Worm (Caenorhabditis elegans): ENCODE data around the gene btb-18.

btb-18 gene

DNA sequence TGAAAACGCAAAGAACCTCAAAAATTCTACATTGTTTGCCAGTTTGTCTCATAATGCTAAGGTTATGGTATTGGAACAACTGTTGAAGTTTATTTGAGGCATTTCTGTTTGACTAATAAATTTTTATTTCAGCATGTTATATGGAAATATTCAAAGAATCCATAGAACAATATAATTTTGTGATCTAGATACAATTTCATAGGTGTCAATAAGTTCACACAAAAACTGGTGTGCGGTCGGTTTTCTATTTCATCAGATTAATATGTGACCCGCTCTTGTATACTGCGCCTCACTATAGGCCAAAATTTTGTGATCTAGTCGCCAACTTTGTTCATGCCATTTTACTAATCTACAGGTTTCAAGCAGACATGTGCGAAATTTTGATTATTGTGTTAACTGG, 1.4 kb downstream of the btb-18 start, which contains the start of gene btb-22:
btb-22 (plus strand) TSS at position 301 of the 400 bp plus-strand sequence.
- TF ChIP-seq unc-98 (GFP tag; IDR thresholded peaks at IDR 0.05) (no peak), efl-1 (optimal IDR thresholded peaks at IDR 0.05) (no peak), efl-1 (GFP tag; optimal IDR thresholded peaks at IDR 0.05 in 1 of 2) (peak in 1 of 2 experiments; percentile 66)

DNA sequence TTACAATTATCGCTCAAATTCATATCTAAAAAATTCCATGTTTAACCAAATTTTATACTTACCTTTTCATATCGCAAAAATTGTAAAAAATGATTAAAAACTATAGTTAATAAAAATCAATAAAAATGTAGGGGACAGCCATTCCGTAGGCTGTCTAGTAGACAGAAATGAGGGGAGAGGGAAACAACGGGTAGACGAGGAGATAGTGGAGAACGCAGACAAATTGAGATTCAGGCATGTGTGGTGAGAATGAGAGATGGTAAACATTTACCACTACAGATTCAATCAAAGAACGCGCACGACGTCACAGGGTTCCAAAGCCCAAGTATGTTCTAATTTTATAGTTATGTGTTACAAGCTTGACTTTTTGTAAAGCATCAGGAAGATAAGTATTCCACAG, 5.6 kb downstream of the btb-18 start:
- TF ChIP-seq dpl-1 (GFP tag; optimal IDR thresholded peaks at IDR 0.05) (no peak), fkh-10 (GFP tag; optimal IDR thresholded peaks at IDR 0.05) (no peak), fkh-4 (tag; optimal IDR thresholded peaks at IDR 0.05; ENCODE audit: borderline replicate concordance) (no peak), swsn-7 (tag; optimal IDR thresholded peaks at IDR 0.05) (no peak), ceh-90 (tag; optimal IDR thresholded peaks at IDR 0.05) (no peak), efl-1 (optimal IDR thresholded peaks at IDR 0.05) (peak; percentile 12 to 16), efl-1 (GFP tag; optimal IDR thresholded peaks at IDR 0.05 in 1 of 2) (peak in 1 of 2 experiments; percentile 14), C16A3.4 (tag; optimal IDR thresholded peaks at IDR 0.05) (no peak), nhr-71 (tag; optimal IDR thresholded peaks at IDR 0.05) (peak; percentile 10), zip-4 (GFP tag; optimal IDR thresholded peaks at IDR 0.05) (no peak), mdl-1 (tag; optimal IDR thresholded peaks at IDR 0.05) (no peak), efl-3 (GFP tag; optimal IDR thresholded peaks at IDR 0.05) (no peak), lin-14 (GFP tag; optimal IDR thresholded peaks at IDR 0.05) (peak; percentile 45), jun-1 (tag; optimal IDR thresholded peaks at IDR 0.05) (no peak), nhr-47 (tag; optimal IDR thresholded peaks at IDR 0.05) (peak; percentile 16), nhr-77 (tag; optimal IDR thresholded peaks at IDR 0.05) (no peak), ces-1 (GFP tag; optimal IDR thresholded peaks at IDR 0.05) (no peak), nhr-85 (tag) (peak; percentile 75), elt-2 (tag; optimal IDR thresholded peaks at IDR 0.05) (no peak), nhr-19 (GFP tag; conservative IDR thresholded peaks at IDR 0.05) (peak; percentile 56), grh-1 (GFP tag; IDR thresholded peaks at IDR 0.05) (no peak), aly-2 (tag; optimal IDR thresholded peaks at IDR 0.05) (no peak), snu-23 (GFP tag; optimal IDR thresholded peaks at IDR 0.05) (peak; percentile 33), unc-30 (tag; optimal IDR thresholded peaks at IDR 0.05) (no peak), lsy-2 (tag; optimal IDR thresholded peaks at IDR 0.05) (peak in 1 of 2 experiments; percentile 23), ceh-88 (GFP tag; IDR thresholded peaks at IDR 0.05) (no peak), unc-130 (tag; optimal IDR thresholded peaks at IDR 0.05) (no peak), skn-1 (tag; optimal IDR thresholded peaks at IDR 0.05) (no peak), elt-3 (tag; optimal IDR thresholded peaks at IDR 0.05) (peak in 1 of 6 experiments; percentile 4), lir-3 (tag; optimal IDR thresholded peaks at IDR 0.05; ENCODE audit: poor library complexity) (no peak)

DNA sequence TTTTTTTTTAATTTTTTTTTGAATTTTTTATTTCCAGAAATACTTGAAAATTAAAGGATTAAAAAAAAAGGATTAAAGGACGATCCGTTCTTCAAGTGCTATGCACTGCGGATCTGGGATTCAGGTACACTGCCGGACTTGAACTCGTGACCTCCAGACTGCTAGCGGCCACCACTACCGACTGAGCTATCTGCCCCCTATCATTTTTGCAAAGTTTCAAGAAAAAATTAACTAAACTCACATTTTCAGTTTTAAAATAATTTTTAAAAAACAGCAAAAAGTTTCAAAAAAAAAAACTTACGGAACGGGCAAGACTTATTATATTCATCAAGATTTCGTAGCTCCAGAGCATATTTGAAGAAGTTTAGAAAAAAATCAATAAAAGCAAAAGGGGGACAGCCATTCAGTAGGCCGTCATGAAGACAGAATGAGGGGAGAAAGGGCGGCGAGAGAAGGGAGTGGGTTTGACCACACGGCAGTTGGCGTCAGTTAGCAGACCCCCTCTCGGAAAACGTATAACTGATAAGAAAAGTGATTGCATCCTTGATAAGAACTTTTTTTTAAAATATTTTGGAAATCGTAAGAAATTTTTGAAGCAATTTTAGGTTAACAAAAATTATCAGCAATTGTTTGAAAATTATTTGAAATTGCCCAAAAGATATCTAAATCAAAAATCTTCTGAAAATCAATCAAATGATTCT, 13.1 kb downstream of the btb-18 start:
- TF ChIP-seq nhr-84 (tag; optimal IDR thresholded peaks at IDR 0.05) = no peak
- no peak for TF ChIP-seq C16A3.4 (tag; optimal IDR thresholded peaks at IDR 0.05)
- peak; percentile 16 for TF ChIP-seq rnt-1 (tag; optimal IDR thresholded peaks at IDR 0.05)
- peak; percentile 50 for TF ChIP-seq elt-2 (tag; optimal IDR thresholded peaks at IDR 0.05)
- no peak for TF ChIP-seq nhr-76 (tag; optimal IDR thresholded peaks at IDR 0.05)

DNA sequence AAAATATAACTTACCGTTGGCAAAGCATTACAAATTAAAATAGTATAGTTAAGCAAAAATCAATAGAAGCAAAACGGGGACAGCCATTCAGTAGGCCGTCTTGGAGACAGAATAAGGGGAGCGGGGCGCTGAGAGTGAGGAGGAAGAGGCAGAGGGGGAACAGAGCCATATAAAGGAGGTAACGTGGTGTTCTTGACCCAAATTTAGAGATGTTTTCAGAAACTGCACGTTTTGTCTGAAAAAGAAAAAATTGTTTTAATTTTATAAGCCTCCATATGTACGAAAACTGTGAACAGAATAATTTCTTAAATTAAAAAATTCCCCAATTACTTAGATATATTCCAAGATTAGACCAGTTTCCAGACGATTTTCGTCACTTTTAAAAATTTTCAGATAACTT, 15.4 kb downstream of the btb-18 start, which contains the start of gene F39E9.6:
F39E9.6 (minus strand) TSS at position 101 of the 400 bp plus-strand sequence.
- TF ChIP-seq tbx-2 (tag; optimal IDR thresholded peaks at IDR 0.05) (no peak), nhr-76 (tag; optimal IDR thresholded peaks at IDR 0.05) (no peak), nhr-47 (tag; optimal IDR thresholded peaks at IDR 0.05) (no peak)
